Worm (Caenorhabditis elegans) whole organism, early embryonic: Measurements from ENCODE around the gene phf-34.

Experiments
- B0310.2 ChIP-seq: sonication (generic microtip); optimal IDR thresholded peaks from 2 replicates; lab custom pipeline; 2016; ENCODE audit warnings: mild to moderate bottlenecking, missing genetic modification characterization, missing compliant biosample characterization
- aly-1 ChIP-seq: sonication (generic microtip); optimal IDR thresholded peaks from 2 replicates; lab custom pipeline; 2016; ENCODE audit warnings: missing genetic modification characterization, missing compliant biosample characterization
- ama-1 ChIP-seq: fragments of 150-350 bp; optimal IDR thresholded peaks from 2 replicates; lab custom pipeline; 2014
- ceh-13 ChIP-seq: fragments of 200-800 bp; sonication (Bioruptor generic); optimal IDR thresholded peaks from 2 replicates; lab custom pipeline; 2018; ENCODE audit warnings: mild to moderate bottlenecking, missing genetic modification characterization, missing compliant biosample characterization
- ceh-36 ChIP-seq: sonication (generic microtip); optimal IDR thresholded peaks from 2 replicates; lab custom pipeline; 2016; ENCODE audit warnings: missing genetic modification characterization, inconsistent platforms, missing compliant biosample characterization
- ets-7 ChIP-seq: sonication (generic microtip); optimal IDR thresholded peaks from 2 replicates; lab custom pipeline; 2016; ENCODE audit warnings: missing genotype, missing genetic modification characterization, missing compliant biosample characterization
- flt-1 ChIP-seq: fragments of 200-800 bp; sonication (Bioruptor generic); IDR thresholded peaks from 2 replicates; pipeline ENCODE4 v1.3.6; 2022; ENCODE audit warnings: missing genetic modification characterization, missing compliant biosample characterization
- pes-1 ChIP-seq: fragments of 200-800 bp; sonication (Bioruptor generic); IDR thresholded peaks from 2 replicates; pipeline ENCODE4 v1.3.6; 2022; ENCODE audit warnings: missing genetic modification reagents, missing genetic modification characterization, missing compliant biosample characterization
- tbx-11 ChIP-seq: fragments of 200-800 bp; sonication (Bioruptor generic); IDR thresholded peaks from 2 replicates; pipeline ENCODE4 v1.3.6; 2022; ENCODE audit warnings: missing genetic modification characterization, missing compliant biosample characterization
- tbx-37 ChIP-seq: fragments of 200-800 bp; sonication (Bioruptor generic); conservative IDR thresholded peaks from 2 replicates; pipeline ENCODE4 v1.3.6; 2022; ENCODE audit warnings: missing genetic modification reagents, missing genetic modification characterization, missing compliant biosample characterization
- tra-4 ChIP-seq: sonication (generic microtip); optimal IDR thresholded peaks from 2 replicates; lab custom pipeline; 2017; ENCODE audit warnings: missing genetic modification characterization, missing compliant biosample characterization

DNA sequence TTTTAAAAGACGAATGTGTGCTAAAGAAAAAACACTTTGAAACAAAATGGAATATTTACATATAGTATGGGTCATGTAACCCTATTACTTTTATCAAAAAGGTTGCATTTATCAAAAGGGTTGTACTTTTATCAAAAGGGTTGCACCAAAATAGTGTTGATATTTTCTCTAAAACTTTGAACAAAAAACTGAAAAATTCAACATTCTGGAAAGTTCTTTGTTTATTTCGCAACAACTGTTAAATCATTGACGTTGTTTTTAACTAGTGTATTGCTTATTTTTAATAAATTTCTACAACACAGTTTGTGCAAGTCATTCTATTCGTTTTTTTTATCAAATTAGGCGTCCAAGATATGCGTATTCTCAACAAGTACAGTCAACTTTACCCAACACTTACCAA, 39.3 kb upstream of the phf-34 start, which contains the start of the genes C17G1.5 and C17G1.14:
- TF ChIP-seq flt-1 (GFP tag; lab: Robert Waterston, UW) (no peak), ceh-13 (no peak), tbx-11 (GFP tag; lab: Robert Waterston, UW) (no peak), ama-1 (lab: Kevin White, UChicago) (no peak), B0310.2 (tag; lab: Kevin White, UChicago) (no peak), tbx-37 (no peak), pes-1 (GFP tag; lab: Robert Waterston, UW) (no peak), ets-7 (no peak), aly-1 (tag; lab: Kevin White, UChicago) (no peak), tra-4 (tag; lab: Kevin White, UChicago) (no peak), ceh-36 (tag; lab: Kevin White, UChicago) (no peak)
